Fruit fly (Drosophila melanogaster) whole organism, embryonic: ENCODE data around the gene jdp.

ENCODE experiments used
- Antp ChIP-seq: fragments of 200-800 bp; sonication (Bioruptor generic); optimal IDR thresholded peaks from 3 replicates; lab custom pipeline; 2016; ENCODE audit warnings: missing biosample characterization, missing genetic modification characterization
- CG10979 ChIP-seq: fragments of 200-800 bp; sonication (Bioruptor generic); optimal IDR thresholded peaks from 2 replicates; lab custom pipeline; 2018; ENCODE audit warnings: missing biosample characterization, mild to moderate bottlenecking, missing genetic modification characterization, moderate library complexity
- CG11504 ChIP-seq: fragments of 200-800 bp; sonication (Bioruptor generic); optimal IDR thresholded peaks from 3 replicates; lab custom pipeline; 2019; ENCODE audit warnings: missing biosample characterization, mild to moderate bottlenecking, missing genetic modification characterization, moderate library complexity
- CG11695 ChIP-seq: fragments of 200-800 bp; sonication (Bioruptor generic); IDR thresholded peaks from 3 replicates; pipeline ENCODE4 v1.3.6; 2022; ENCODE audit warnings: missing biosample characterization, missing genetic modification characterization
- CG11723 ChIP-seq: fragments of 200-800 bp; sonication (Bioruptor generic); optimal IDR thresholded peaks from 2 replicates; lab custom pipeline; 2017; ENCODE audit warnings: missing biosample characterization, mild to moderate bottlenecking, missing genetic modification characterization
- CG14667 ChIP-seq: fragments of 200-800 bp; sonication (Bioruptor generic); IDR thresholded peaks from 2 replicates; pipeline ENCODE4 v1.3.6; 2022; ENCODE audit warnings: missing biosample characterization, missing genetic modification characterization
- CG14965 ChIP-seq: fragments of 200-800 bp; sonication (Bioruptor generic); optimal IDR thresholded peaks from 2 replicates; lab custom pipeline; 2016; ENCODE audit warnings: missing biosample characterization, missing genetic modification characterization, borderline replicate concordance
- CG15073 ChIP-seq: fragments of 200-800 bp; sonication (Bioruptor generic); optimal IDR thresholded peaks from 2 replicates; lab custom pipeline; 2016; ENCODE audit warnings: missing biosample characterization, missing genetic modification characterization
- CG18011 ChIP-seq: fragments of 200-800 bp; sonication (Bioruptor generic); optimal IDR thresholded peaks from 2 replicates; lab custom pipeline; 2017; ENCODE audit warnings: missing biosample characterization, missing genetic modification characterization, mild to moderate bottlenecking, moderate library complexity, missing genotype
- CG18262 ChIP-seq: fragments of 200-800 bp; optimal IDR thresholded peaks from 3 replicates; lab custom pipeline; 2019; ENCODE audit warnings: missing biosample characterization, mild to moderate bottlenecking, missing genetic modification characterization, moderate library complexity
- CG18619 ChIP-seq: fragments of 200-800 bp; sonication (Bioruptor generic); optimal IDR thresholded peaks from 3 replicates; lab custom pipeline; 2017; ENCODE audit warnings: missing biosample characterization, mild to moderate bottlenecking, missing genetic modification characterization
- CG31365 ChIP-seq: fragments of 200-800 bp; sonication (Bioruptor generic); optimal IDR thresholded peaks from 2 replicates; lab custom pipeline; 2018; ENCODE audit warnings: missing biosample characterization, mild to moderate bottlenecking, missing genetic modification characterization
- CG32767 ChIP-seq: fragments of 200-800 bp; sonication (Bioruptor generic); IDR thresholded peaks from 2 replicates; pipeline ENCODE4 v1.3.6; 2022; ENCODE audit warnings: missing biosample characterization, missing genetic modification characterization
- CG3281 ChIP-seq: fragments of 200-800 bp; sonication (Bioruptor generic); optimal IDR thresholded peaks from 3 replicates; lab custom pipeline; 2017; ENCODE audit warnings: missing biosample characterization, mild to moderate bottlenecking, missing genetic modification characterization
- CG3726 ChIP-seq: fragments of 200-800 bp; sonication (Bioruptor generic); IDR thresholded peaks from 3 replicates; pipeline ENCODE4, ENCODE4 v1.3.6; 2022; ENCODE audit warnings: missing biosample characterization, missing genetic modification characterization
- CG7556 ChIP-seq: fragments of 200-800 bp; sonication (Bioruptor generic); optimal IDR thresholded peaks from 2 replicates; lab custom pipeline; 2017; ENCODE audit warnings: missing biosample characterization, mild to moderate bottlenecking, missing genetic modification characterization
- CG7786 ChIP-seq: fragments of 200-800 bp; sonication (Bioruptor generic); optimal IDR thresholded peaks from 2 replicates; lab custom pipeline; 2016; ENCODE audit warnings: missing biosample characterization, missing genetic modification characterization
- CG8290 ChIP-seq, 3 experiments: fragments of 200-800 bp; sonication (Bioruptor generic); optimal IDR thresholded peaks; 2 replicates each; lab custom pipeline; 2016 to 2019; ENCODE audit warnings: missing biosample characterization in 3 of 3, missing genetic modification characterization in 3 of 3, mild to moderate bottlenecking in 2 of 3, moderate library complexity in 1 of 3
- CG8359 ChIP-seq: fragments of 200-800 bp; sonication (Bioruptor generic); optimal IDR thresholded peaks from 2 replicates; lab custom pipeline; 2017; ENCODE audit warnings: missing biosample characterization, mild to moderate bottlenecking, missing genetic modification characterization, borderline replicate concordance
- CG9727 ChIP-seq: fragments of 200-800 bp; sonication (Bioruptor generic); optimal IDR thresholded peaks from 3 replicates; lab custom pipeline; 2017; ENCODE audit warnings: missing biosample characterization, mild to moderate bottlenecking, missing genetic modification characterization
- Dad ChIP-seq: fragments of 200-800 bp; sonication (Bioruptor generic); optimal IDR thresholded peaks from 3 replicates; lab custom pipeline; 2016; ENCODE audit warnings: missing biosample characterization, missing genetic modification characterization
- Dbx ChIP-seq: fragments of 200-800 bp; sonication (Bioruptor generic); IDR thresholded peaks from 3 replicates; pipeline ENCODE4 v1.3.6; 2022; ENCODE audit warnings: missing biosample characterization, missing genetic modification characterization
- Dek ChIP-seq: fragments of 200-800 bp; sonication (Bioruptor generic); optimal IDR thresholded peaks from 3 replicates; lab custom pipeline; 2019; ENCODE audit warnings: missing biosample characterization, mild to moderate bottlenecking, missing genetic modification characterization, moderate library complexity
- Dfd ChIP-seq, 2 experiments: fragments of >200 bp; optimal IDR thresholded peaks; 2 replicates each; lab custom pipeline; 2017; ENCODE audit warnings: missing biosample characterization in 2 of 2, missing genetic modification characterization in 2 of 2
- Drgx ChIP-seq: fragments of 200-800 bp; sonication (Bioruptor generic); IDR thresholded peaks from 2 replicates; pipeline ENCODE4 v1.3.6; 2022; ENCODE audit warnings: missing biosample characterization, missing genetic modification characterization
- Fer2 ChIP-seq: fragments of 200-800 bp; sonication (Bioruptor generic); optimal IDR thresholded peaks from 2 replicates; lab custom pipeline; 2018; ENCODE audit warnings: missing biosample characterization, mild to moderate bottlenecking, missing genetic modification characterization, moderate library complexity
- Hr3 ChIP-seq: fragments of 200-800 bp; sonication (Bioruptor generic); optimal IDR thresholded peaks from 3 replicates; lab custom pipeline; 2016; ENCODE audit warnings: missing biosample characterization, missing genetic modification characterization
- NC2α ChIP-seq: fragments of 200-800 bp; sonication (Bioruptor generic); optimal IDR thresholded peaks from 2 replicates; lab custom pipeline; 2016; ENCODE audit warnings: missing biosample characterization, missing genetic modification characterization
- Nf-YC ChIP-seq: fragments of 200-800 bp; optimal IDR thresholded peaks from 3 replicates; lab custom pipeline; 2019; ENCODE audit warnings: missing biosample characterization, mild to moderate bottlenecking, missing genetic modification characterization, moderate library complexity
- Sox100B ChIP-seq: fragments of 200-800 bp; sonication (Bioruptor generic); optimal IDR thresholded peaks from 3 replicates; lab custom pipeline; 2018; ENCODE audit warnings: missing biosample characterization, mild to moderate bottlenecking, missing genetic modification characterization
- TFAM ChIP-seq: fragments of 200-800 bp; sonication (Bioruptor generic); optimal IDR thresholded peaks from 2 replicates; lab custom pipeline; 2017; ENCODE audit warnings: missing biosample characterization, missing genetic modification characterization, inconsistent platforms
- Xrp1 ChIP-seq: fragments of 200-800 bp; sonication (Bioruptor generic); IDR thresholded peaks from 2 replicates; pipeline ENCODE4 v1.3.6; 2022; ENCODE audit warnings: missing biosample characterization, missing genetic modification characterization
- amos ChIP-seq: fragments of 200-800 bp; sonication (Bioruptor generic); IDR thresholded peaks from 2 replicates; pipeline ENCODE4 v1.3.6; 2022; ENCODE audit warnings: missing biosample characterization, missing genetic modification characterization; ENCODE audit not compliant: partially characterized antibody
- aop ChIP-seq: fragments of 200-800 bp; sonication (Bioruptor generic); IDR thresholded peaks from 2 replicates; pipeline ENCODE4 v1.3.6; 2022; ENCODE audit warnings: missing biosample characterization, missing genetic modification characterization
- cg ChIP-seq: fragments of 200-800 bp; sonication (Bioruptor generic); optimal IDR thresholded peaks from 3 replicates; lab custom pipeline; 2019; ENCODE audit warnings: missing biosample characterization, mild to moderate bottlenecking, missing genetic modification characterization, moderate library complexity
- chm ChIP-seq: fragments of 200-800 bp; sonication (Bioruptor generic); IDR thresholded peaks from 2 replicates; pipeline ENCODE4 v1.3.6; 2022; ENCODE audit warnings: missing biosample characterization, missing genetic modification characterization
- fd64A ChIP-seq: fragments of 200-800 bp; sonication (Bioruptor generic); optimal IDR thresholded peaks from 3 replicates; lab custom pipeline; 2018; ENCODE audit warnings: missing biosample characterization, mild to moderate bottlenecking, missing genetic modification characterization
- lilli ChIP-seq: fragments of 200-800 bp; sonication (Bioruptor generic); optimal IDR thresholded peaks from 3 replicates; lab custom pipeline; 2016; ENCODE audit warnings: missing biosample characterization, missing genetic modification characterization
- nmo ChIP-seq: fragments of 200-800 bp; sonication (Bioruptor generic); optimal IDR thresholded peaks from 2 replicates; lab custom pipeline; 2018; ENCODE audit warnings: missing biosample characterization, mild to moderate bottlenecking, missing genetic modification characterization, moderate library complexity
- pnt ChIP-seq: fragments of 200-800 bp; sonication (Bioruptor generic); optimal IDR thresholded peaks from 3 replicates; lab custom pipeline; 2016; ENCODE audit warnings: missing biosample characterization, missing genetic modification characterization
- pros ChIP-seq: fragments of 200-800 bp; sonication (Bioruptor generic); optimal IDR thresholded peaks from 3 replicates; lab custom pipeline; 2019; ENCODE audit warnings: missing biosample characterization, mild to moderate bottlenecking, missing genetic modification characterization, moderate library complexity
- pum ChIP-seq: fragments of 200-800 bp; sonication (Bioruptor generic); optimal IDR thresholded peaks from 2 replicates; lab custom pipeline; 2016; ENCODE audit warnings: missing biosample characterization, missing genetic modification characterization
- rib ChIP-seq: fragments of 200-800 bp; sonication (Bioruptor generic); IDR thresholded peaks from 2 replicates; pipeline ENCODE4 v1.3.6; 2022; ENCODE audit warnings: missing biosample characterization, missing genetic modification characterization
- sens-2 ChIP-seq: fragments of 200-800 bp; sonication (Bioruptor generic); IDR thresholded peaks from 2 replicates; pipeline ENCODE4 v1.3.6; 2022; ENCODE audit warnings: missing biosample characterization, missing genetic modification characterization
- shn ChIP-seq: fragments of 200-800 bp; sonication (Bioruptor generic); optimal IDR thresholded peaks from 3 replicates; lab custom pipeline; 2016; ENCODE audit warnings: missing biosample characterization, missing genetic modification characterization
- sisA ChIP-seq: fragments of 200-800 bp; sonication (Bioruptor generic); IDR thresholded peaks from 2 replicates; pipeline ENCODE4 v1.3.6; 2022; ENCODE audit warnings: missing biosample characterization, missing genetic modification characterization
- trem ChIP-seq: fragments of 200-800 bp; optimal IDR thresholded peaks from 3 replicates; lab custom pipeline; 2019; ENCODE audit warnings: missing biosample characterization, mild to moderate bottlenecking, missing genetic modification characterization, moderate library complexity
- twi ChIP-seq: fragments of 200-800 bp; optimal IDR thresholded peaks from 2 replicates; lab custom pipeline; 2019; ENCODE audit warnings: missing biosample characterization, mild to moderate bottlenecking, missing genetic modification characterization, moderate library complexity
- vfl ChIP-seq: fragments of 200-800 bp; sonication (Bioruptor generic); optimal IDR thresholded peaks from 2 replicates; lab custom pipeline; 2016; ENCODE audit warnings: missing biosample characterization, missing genetic modification characterization
- wdn ChIP-seq: fragments of 200-800 bp; sonication (Bioruptor generic); IDR thresholded peaks from 2 replicates; pipeline ENCODE4 v1.3.6; 2022; ENCODE audit warnings: missing biosample characterization, missing genetic modification characterization
- wor ChIP-seq: fragments of 200-800 bp; sonication (Bioruptor generic); IDR thresholded peaks from 2 replicates; pipeline ENCODE4 v1.3.6; 2022; ENCODE audit warnings: missing biosample characterization, missing genetic modification characterization

Gene jdp

dm6 chr3R:30526799-30527465, at the start of gene jdp:
jdp (minus strand) TSS chr3R:30527037.
- TF ChIP-seq sisA (GFP tag; lab: Robert Waterston, UW): no peak
- no peak for TF ChIP-seq shn
- TF ChIP-seq sens-2 (GFP tag; lab: Robert Waterston, UW): no peak
- no peak for TF ChIP-seq CG9727 (GFP tag; lab: Kevin White, UChicago)
- TF ChIP-seq amos (GFP tag; lab: Robert Waterston, UW): no peak; the same call in 1 of the 2 replicates
- TF ChIP-seq CG3726 (GFP tag; lab: Robert Waterston, UW): no peak
- TF ChIP-seq CG11504 (tag; lab: Kevin White, UChicago): no peak
- TF ChIP-seq CG8359 (GFP tag; lab: Kevin White, UChicago): no peak
- TF ChIP-seq CG7786 (GFP tag; lab: Kevin White, UChicago): no peak
- TF ChIP-seq Dfd (GFP tag; optimal IDR thresholded peaks at IDR 0.05; lab: Kevin White, UChicago): no peak
- TF ChIP-seq Dad (GFP tag; lab: Kevin White, UChicago): no peak
- TF ChIP-seq TFAM (GFP tag; lab: Kevin White, UChicago): no peak
- TF ChIP-seq aop (GFP tag; lab: Robert Waterston, UW): no peak
- no peak for TF ChIP-seq CG15073 (GFP tag; lab: Kevin White, UChicago)
- no peak for TF ChIP-seq CG18262
- no peak for TF ChIP-seq Hr3
- TF ChIP-seq cg (GFP tag; lab: Kevin White, UChicago): no peak
- TF ChIP-seq CG18619 (GFP tag; lab: Kevin White, UChicago): no peak
- TF ChIP-seq CG3281 (GFP tag; lab: Kevin White, UChicago): no peak
- TF ChIP-seq Sox100B (GFP tag; lab: Kevin White, UChicago): no peak
- TF ChIP-seq nmo (GFP tag; lab: Kevin White, UChicago): no peak
- TF ChIP-seq lilli: no peak
- TF ChIP-seq vfl (GFP tag; lab: Kevin White, UChicago): no peak
- TF ChIP-seq Dek: no peak
- no peak for TF ChIP-seq CG11695 (GFP tag; lab: Robert Waterston, UW)
- no peak for TF ChIP-seq pum (GFP tag; lab: Kevin White, UChicago)
- TF ChIP-seq trem (tag; lab: Kevin White, UChicago): no peak
- peak; percentile 25; the same call in 1 of the 3 replicates for TF ChIP-seq Dbx (GFP tag; lab: Robert Waterston, UW)
- TF ChIP-seq Antp: no peak
- TF ChIP-seq rib (GFP tag; lab: Robert Waterston, UW): no peak
- TF ChIP-seq wor (GFP tag; lab: Robert Waterston, UW): no peak
- TF ChIP-seq pros: no peak
- TF ChIP-seq wdn (GFP tag; lab: Robert Waterston, UW): no peak
- no peak for TF ChIP-seq CG11723
- TF ChIP-seq NC2α (GFP tag; lab: Kevin White, UChicago): no peak
- peak; percentile 65 for TF ChIP-seq Nf-YC (tag; lab: Kevin White, UChicago)
- TF ChIP-seq pnt: no peak
- TF ChIP-seq fd64A (GFP tag; lab: Kevin White, UChicago): no peak
- peak; percentile 20; the same call in 1 of the 2 replicates for TF ChIP-seq chm (GFP tag; lab: Robert Waterston, UW)
- no peak for TF ChIP-seq twi (tag; lab: Kevin White, UChicago)
- TF ChIP-seq CG8290 (GFP tag; optimal IDR thresholded peaks at IDR 0.05; lab: Kevin White, UChicago): no peak
- peak in 1 of 2 experiments; percentile 26 for TF ChIP-seq CG8290 (tag; optimal IDR thresholded peaks at IDR 0.05; lab: Kevin White, UChicago)
- no peak for TF ChIP-seq Fer2 (tag; lab: Kevin White, UChicago)
- no peak for TF ChIP-seq CG14965
- TF ChIP-seq CG10979 (tag; lab: Kevin White, UChicago): no peak
- TF ChIP-seq CG31365 (tag; lab: Kevin White, UChicago): no peak
- TF ChIP-seq Xrp1 (GFP tag; lab: Robert Waterston, UW): no peak
- no peak for TF ChIP-seq CG7556
- no peak for TF ChIP-seq CG14667 (GFP tag; lab: Robert Waterston, UW)
- TF ChIP-seq Drgx: peak; percentile 54
- TF ChIP-seq CG32767 (GFP tag; lab: Robert Waterston, UW): no peak
- no peak for TF ChIP-seq CG18011 (GFP tag; lab: Kevin White, UChicago)
